Fruit fly (Drosophila melanogaster): ENCODE measurements around the gene wake.

Gene wake

DNA sequence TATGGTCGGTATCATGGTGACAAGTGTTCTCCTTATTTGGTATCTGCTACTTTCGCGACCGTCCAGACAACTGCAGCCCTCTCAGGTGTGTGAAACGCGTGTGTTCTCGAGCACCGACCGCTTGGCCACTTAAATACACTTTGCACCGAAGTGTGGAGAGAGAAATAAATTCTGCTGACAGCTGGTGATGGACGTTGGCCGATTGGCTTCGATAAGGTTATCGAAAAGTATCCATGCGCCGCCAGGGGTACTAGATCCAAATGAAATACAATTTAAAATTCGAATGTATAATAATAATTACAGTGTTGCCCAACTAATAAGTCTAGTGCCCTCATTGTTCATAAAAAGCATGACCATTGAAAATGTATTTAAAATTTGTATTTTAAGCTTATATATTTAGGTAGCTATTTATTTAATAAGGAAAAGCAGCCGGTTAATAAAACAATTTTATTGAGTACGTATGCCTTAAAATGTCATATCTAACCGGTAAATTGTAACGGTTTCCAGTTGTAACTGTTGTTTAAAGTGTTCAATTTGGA is 46.8 kb downstream of the wake start, which contains the start of the genes Gclm and CG17625 (continued):
- TF ChIP-seq ewg (GFP tag; optimal IDR thresholded peaks at IDR 0.05) = peak; percentile 33
- TF ChIP-seq ab (GFP tag; optimal IDR thresholded peaks at IDR 0.05) = no peak
- peak; percentile 50; the same call in 1 of the 2 replicates for TF ChIP-seq esg (GFP tag; conservative IDR thresholded peaks at IDR 0.05)
- no peak for TF ChIP-seq stc (GFP tag; IDR thresholded peaks at IDR 0.05)
- TF ChIP-seq Ravus (GFP tag; IDR thresholded peaks at IDR 0.05) = no peak
- TF ChIP-seq wor (GFP tag; IDR thresholded peaks at IDR 0.05) = no peak; the same call in 1 of the 2 replicates
- peak; percentile 53 for TF ChIP-seq CG7839 (tag; optimal IDR thresholded peaks at IDR 0.05)
- no peak for TF ChIP-seq dati (GFP tag; IDR thresholded peaks at IDR 0.05)
- no peak for TF ChIP-seq CG6654 (GFP tag; optimal IDR thresholded peaks at IDR 0.05)
- TF ChIP-seq Rfx (GFP tag; IDR thresholded peaks at IDR 0.05) = peak; percentile 66
- TF ChIP-seq ranshi (GFP tag; IDR thresholded peaks at IDR 0.05) = 0 out of 2 replicates have a peak, but pooled peaks have one; percentile 4
- TF ChIP-seq pita (GFP tag; optimal IDR thresholded peaks at IDR 0.05) = no peak
- TF ChIP-seq CG14860 (GFP tag; IDR thresholded peaks at IDR 0.05; ENCODE audit: partially characterized antibody) = peak; percentile 73; the same call in 2 of the 3 replicates
- TF ChIP-seq Lim3 (GFP tag; IDR thresholded peaks at IDR 0.05) = no peak
- TF ChIP-seq Sox102F (GFP tag; optimal IDR thresholded peaks at IDR 0.05) = peak; percentile 44
- peak; percentile 32 for TF ChIP-seq CTCF (GFP tag; optimal IDR thresholded peaks at IDR 0.05)
- no peak for TF ChIP-seq CkIIα-i1 (GFP tag; IDR thresholded peaks at IDR 0.05)
- peak; percentile 58; the same call in 1 of the 3 replicates for TF ChIP-seq CG17361 (GFP tag; IDR thresholded peaks at IDR 0.05)
- TF ChIP-seq CG12299 (tag; optimal IDR thresholded peaks at IDR 0.05) = peak; percentile 20
- peak; percentile 75 for TF ChIP-seq CG12659 (GFP tag; optimal IDR thresholded peaks at IDR 0.05)
- no peak; the same call in 2 of the 3 replicates for TF ChIP-seq H15 (GFP tag; IDR thresholded peaks at IDR 0.05)
- TF ChIP-seq CG31388 (GFP tag; optimal IDR thresholded peaks at IDR 0.05) = no peak
- TF ChIP-seq CG33557 (GFP tag; optimal IDR thresholded peaks at IDR 0.05) = peak; percentile 50
- no peak for TF ChIP-seq CG11398 (GFP tag; optimal IDR thresholded peaks at IDR 0.05)
- peak; percentile 61 for TF ChIP-seq hbn (GFP tag; IDR thresholded peaks at IDR 0.05; ENCODE audit: partially characterized antibody)
- peak in 1 of 2 experiments; percentile 38 for TF ChIP-seq Pdp1 (GFP tag; optimal IDR thresholded peaks at IDR 0.05)
- no peak for TF ChIP-seq ham (GFP tag; IDR thresholded peaks at IDR 0.05)
- TF ChIP-seq tup (GFP tag; optimal IDR thresholded peaks at IDR 0.05) = no peak
- peak; percentile 48 for TF ChIP-seq CG18262 (tag; optimal IDR thresholded peaks at IDR 0.05)
- peak; percentile 58 for TF ChIP-seq trem (tag; optimal IDR thresholded peaks at IDR 0.05)
- TF ChIP-seq Med (GFP tag) = peak; percentile 92
- no peak for TF ChIP-seq gce (GFP tag; IDR thresholded peaks at IDR 0.05)
- peak; percentile 60 for TF ChIP-seq CG15269 (tag; optimal IDR thresholded peaks at IDR 0.05)
- peak; percentile 38; the same call in 1 of the 3 replicates for TF ChIP-seq zfh1 (GFP tag; IDR thresholded peaks at IDR 0.05)
- peak; percentile 40 for TF ChIP-seq Adf1 (GFP tag; IDR thresholded peaks at IDR 0.05)
- TF ChIP-seq Dip3 (GFP tag; optimal IDR thresholded peaks at IDR 0.05) = peak; percentile 48
- no peak for TF ChIP-seq ara (GFP tag; IDR thresholded peaks at IDR 0.05)
- TF ChIP-seq kah (GFP tag; optimal IDR thresholded peaks at IDR 0.05) = peak; percentile 57
- TF ChIP-seq tin (GFP tag; optimal IDR thresholded peaks at IDR 0.05) = peak; percentile 41
- TF ChIP-seq NC2β (GFP tag; optimal IDR thresholded peaks at IDR 0.05) = peak; percentile 4
- 0 out of 2 replicates have a peak, but pooled peaks have one; percentile 11 for TF ChIP-seq wdn (GFP tag; IDR thresholded peaks at IDR 0.05)
- peak; percentile 60 for TF ChIP-seq caup (GFP tag; optimal IDR thresholded peaks at IDR 0.05; ENCODE audit: severe bottlenecking)
- peak; percentile 76 for TF ChIP-seq CG13296 (GFP tag; optimal IDR thresholded peaks at IDR 0.05)
- TF ChIP-seq CG3726 (GFP tag; IDR thresholded peaks at IDR 0.05) = no peak
- TF ChIP-seq lola (GFP tag; optimal IDR thresholded peaks at IDR 0.05) = peak in 1 of 3 experiments; percentile 46
- peak; percentile 45 for TF ChIP-seq CG18619 (GFP tag; optimal IDR thresholded peaks at IDR 0.05)
- TF ChIP-seq D19A (tag; optimal IDR thresholded peaks at IDR 0.05) = peak; percentile 32
- peak; percentile 85 for TF ChIP-seq CG9932 (GFP tag; IDR thresholded peaks at IDR 0.05)
- TF ChIP-seq CoRest (tag; optimal IDR thresholded peaks at IDR 0.05) = peak; percentile 70
- peak; percentile 33; the same call in 1 of the 3 replicates for TF ChIP-seq ase (GFP tag; IDR thresholded peaks at IDR 0.05)
